Worm (Caenorhabditis elegans): ENCODE data around the gene cpg-20.

Gene cpg-20

DNA sequence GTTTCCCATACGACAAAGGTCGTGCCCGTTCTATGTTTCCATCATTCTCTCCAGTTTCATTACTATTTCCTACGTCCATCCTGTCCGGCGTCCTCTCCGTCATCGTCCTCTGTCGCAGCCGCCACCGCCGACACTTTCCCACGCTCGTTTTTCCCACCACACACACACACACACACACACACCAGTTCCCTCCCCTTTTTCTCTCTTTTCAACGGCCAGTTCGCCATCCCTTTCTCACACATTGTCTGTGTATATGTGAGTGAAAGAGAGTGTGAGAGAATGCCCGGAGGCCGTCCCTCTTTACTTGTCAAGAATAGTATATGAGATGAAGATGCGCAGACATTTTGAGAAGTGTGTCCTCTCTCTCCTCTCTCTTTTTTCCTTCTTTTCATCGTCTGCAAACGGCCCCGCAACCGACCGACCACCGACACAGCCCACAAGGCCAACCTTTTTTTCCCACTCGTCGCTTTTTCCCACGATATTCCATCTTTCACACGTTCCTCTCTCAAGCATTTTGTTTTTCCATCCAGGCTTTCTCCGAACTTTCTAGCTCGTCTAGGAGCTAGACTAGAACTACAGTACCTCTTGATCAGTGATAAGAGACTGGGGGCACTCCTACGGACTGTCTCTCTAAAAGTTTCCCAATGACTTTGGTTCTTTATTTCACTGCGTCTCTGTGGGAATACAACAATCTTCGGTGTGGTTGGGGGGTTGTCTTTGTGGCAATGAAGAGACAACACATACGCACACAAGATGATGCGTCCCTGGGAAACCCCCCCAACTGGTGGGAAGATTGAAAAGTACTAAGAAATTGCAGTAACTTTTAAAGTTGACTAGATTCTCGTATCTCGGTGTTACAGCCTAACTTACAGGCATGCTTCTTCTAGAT lies 21.3 kb upstream of the cpg-20 start:
- TF ChIP-seq nhr-6 (tag; optimal IDR thresholded peaks at IDR 0.05) (peak; percentile 70), nhr-23 (tag; optimal IDR thresholded peaks at IDR 0.05) (no peak), ceh-82 (tag; optimal IDR thresholded peaks at IDR 0.05) (no peak), ZK546.5 (tag; optimal IDR thresholded peaks at IDR 0.05) (no peak), nhr-77 (tag; optimal IDR thresholded peaks at IDR 0.05) (no peak), sem-4 (tag; optimal IDR thresholded peaks at IDR 0.05) (peak; percentile 89), ceh-16 (tag; optimal IDR thresholded peaks at IDR 0.05) (no peak), elt-1 (tag; optimal IDR thresholded peaks at IDR 0.05) (no peak), ztf-4 (tag; optimal IDR thresholded peaks at IDR 0.05) (peak; percentile 46), nhr-11 (tag; optimal IDR thresholded peaks at IDR 0.05) (peak; percentile 14), ztf-1 (GFP tag; conservative IDR thresholded peaks at IDR 0.05) (no peak), unc-55 (GFP tag; optimal IDR thresholded peaks at IDR 0.05) (peak; percentile 82), mdl-1 (tag; optimal IDR thresholded peaks at IDR 0.05) (peak; percentile 44 to 59), aly-2 (tag; optimal IDR thresholded peaks at IDR 0.05) (no peak), C34F6.9 (tag; optimal IDR thresholded peaks at IDR 0.05) (peak; percentile 73), nhr-21 (tag; optimal IDR thresholded peaks at IDR 0.05) (peak; percentile 92), nhr-12 (tag; optimal IDR thresholded peaks at IDR 0.05) (no peak), Y55F3AM.14 (GFP tag; optimal IDR thresholded peaks at IDR 0.05) (peak; percentile 84), lsy-2 (tag; optimal IDR thresholded peaks at IDR 0.05) (peak in 1 of 2 experiments; percentile 66), nhr-129 (tag; optimal IDR thresholded peaks at IDR 0.05) (peak; percentile 92), ama-1 (optimal IDR thresholded peaks at IDR 0.05) (no peak), ztf-11 (tag; optimal IDR thresholded peaks at IDR 0.05) (no peak), unc-62 (GFP tag; optimal IDR thresholded peaks at IDR 0.05) (no peak), lin-39 (tag; optimal IDR thresholded peaks at IDR 0.05) (no peak), elt-3 (tag; optimal IDR thresholded peaks at IDR 0.05) (no peak), sma-3 (GFP tag; optimal IDR thresholded peaks at IDR 0.05) (peak; percentile 78), peb-1 (tag; optimal IDR thresholded peaks at IDR 0.05) (no peak), lin-11 (tag; optimal IDR thresholded peaks at IDR 0.05) (peak; percentile 28), mbf-1 (tag; optimal IDR thresholded peaks at IDR 0.05) (no peak), mab-5 (tag; optimal IDR thresholded peaks at IDR 0.05) (peak; percentile 25), F13H6.1 (tag; optimal IDR thresholded peaks at IDR 0.05) (peak; percentile 95), unc-39 (tag; optimal IDR thresholded peaks at IDR 0.05) (no peak), nhr-237 (tag; optimal IDR thresholded peaks at IDR 0.05) (no peak), gmeb-1 (tag; optimal IDR thresholded peaks at IDR 0.05) (peak; percentile 57), nhr-25 (tag; optimal IDR thresholded peaks at IDR 0.05) (peak; percentile 95), dmd-4 (tag; optimal IDR thresholded peaks at IDR 0.05) (no peak), blmp-1 (tag; optimal IDR thresholded peaks at IDR 0.05; ENCODE audit: insufficient read depth) (peak; percentile 95), R02D3.7 (tag; optimal IDR thresholded peaks at IDR 0.05) (no peak), crh-2 (tag; optimal IDR thresholded peaks at IDR 0.05) (peak; percentile 72), lin-13 (GFP tag; optimal IDR thresholded peaks at IDR 0.05) (peak; percentile 74), snpc-4 (tag; optimal IDR thresholded peaks at IDR 0.05) (peak; percentile 68), nhr-10 (tag; optimal IDR thresholded peaks at IDR 0.05) (no peak), alr-1 (tag; optimal IDR thresholded peaks at IDR 0.05) (no peak), zag-1 (tag; optimal IDR thresholded peaks at IDR 0.05) (peak; percentile 80), egl-27 (tag; optimal IDR thresholded peaks at IDR 0.05) (peak; percentile 75), skn-1 (tag; optimal IDR thresholded peaks at IDR 0.05) (no peak), fos-1 (tag; optimal IDR thresholded peaks at IDR 0.05) (peak; percentile 83), sma-9 (GFP tag; optimal IDR thresholded peaks at IDR 0.05) (peak; percentile 92), sma-9 (tag; optimal IDR thresholded peaks at IDR 0.05) (peak; percentile 77)

Data from whole organism, L2 larva.